Worm (Caenorhabditis elegans) whole organism, young adult: ENCODE data around the gene C42D8.9.

Experiments
- B0019.2 ChIP-seq: fragments of 200-800 bp; sonication (Bioruptor generic); conservative IDR thresholded peaks from 2 replicates; pipeline ENCODE4 v1.3.6; 2022; ENCODE audit warnings: missing genetic modification reagents, missing genetic modification characterization, missing compliant biosample characterization
- B0035.1 ChIP-seq: sonication (generic microtip); optimal IDR thresholded peaks from 2 replicates; lab custom pipeline; 2016; ENCODE audit warnings: missing genetic modification characterization, mild to moderate bottlenecking, missing compliant biosample characterization, missing genotype, missing genetic modification reagents
- F22D6.2 ChIP-seq: sonication (generic microtip); optimal IDR thresholded peaks from 2 replicates; lab custom pipeline; 2016; ENCODE audit warnings: mild to moderate bottlenecking, missing genetic modification characterization, missing compliant biosample characterization
- F49E8.2 ChIP-seq: sonication (generic microtip); optimal IDR thresholded peaks from 3 replicates; lab custom pipeline; 2017; ENCODE audit warnings: missing genetic modification characterization, mild to moderate bottlenecking, missing compliant biosample characterization, antibody characterized with exemption, moderate library complexity; ENCODE audit not compliant: insufficient read depth
- F52B5.7 ChIP-seq: sonication (generic microtip); optimal IDR thresholded peaks from 2 replicates; lab custom pipeline; 2016; ENCODE audit warnings: mild to moderate bottlenecking, missing genetic modification characterization, missing compliant biosample characterization
- Y53G8AR.9 ChIP-seq: fragments of 200-800 bp; sonication (Bioruptor generic); conservative IDR thresholded peaks from 2 replicates; pipeline ENCODE4 v1.3.6; 2022; ENCODE audit warnings: missing genetic modification reagents, missing genetic modification characterization, missing compliant biosample characterization
- Y95B8A.8 ChIP-seq: fragments of 200-800 bp; sonication (Bioruptor generic); IDR thresholded peaks from 2 replicates; pipeline ENCODE4 v1.3.6; 2022; ENCODE audit warnings: missing genetic modification reagents, missing genetic modification characterization, missing compliant biosample characterization
- ZK185.1 ChIP-seq: sonication (generic microtip); optimal IDR thresholded peaks from 2 replicates; lab custom pipeline; 2016; ENCODE audit warnings: mild to moderate bottlenecking, missing genetic modification characterization, missing compliant biosample characterization; ENCODE audit not compliant: poor library complexity, severe bottlenecking
- ama-1 ChIP-seq, 3 experiments: fragments of 150-350 bp in 1 of 3; sonication (generic microtip) in 2 of 3; optimal IDR thresholded peaks; 2 replicates each; lab custom pipeline; 2014 to 2018; ENCODE audit warnings: missing biosample characterization in 2 of 3, missing genetic modification characterization in 2 of 3, missing genetic modification reagents in 2 of 3
- attf-6 ChIP-seq: fragments of 200-800 bp; sonication (Bioruptor generic); IDR thresholded peaks from 2 replicates; pipeline ENCODE4 v1.3.6; 2022; ENCODE audit warnings: missing genetic modification reagents, missing genetic modification characterization, missing compliant biosample characterization
- bed-1 ChIP-seq: fragments of 200-800 bp; sonication (Bioruptor generic); IDR thresholded peaks from 2 replicates; pipeline ENCODE4 v1.3.6; 2022; ENCODE audit warnings: missing genetic modification reagents, missing genetic modification characterization, missing compliant biosample characterization
- cebp-1 ChIP-seq, 2 experiments: fragments of 200-800 bp in 1 of 2; sonication (Bioruptor generic) in 1 of 2; sonication (generic microtip) in 1 of 2; IDR thresholded peaks in 1 of 2; optimal IDR thresholded peaks in 1 of 2; 2 replicates each; pipeline versions ENCODE4 v1.3.6 to Lab custom; 2017 to 2022; ENCODE audit warnings: missing compliant biosample characterization in 2 of 2, missing genetic modification characterization in 2 of 2, mild to moderate bottlenecking in 1 of 2, missing genetic modification reagents in 1 of 2, moderate library complexity in 1 of 2
- ceh-79 ChIP-seq: sonication (generic microtip); optimal IDR thresholded peaks from 2 replicates; lab custom pipeline; 2017; ENCODE audit warnings: mild to moderate bottlenecking, missing genetic modification characterization, missing compliant biosample characterization
- dox-1 ChIP-seq: fragments of 200-800 bp; sonication (Bioruptor generic); IDR thresholded peaks from 2 replicates; pipeline ENCODE4 v1.3.6; 2022; ENCODE audit warnings: missing genetic modification reagents, missing genetic modification characterization, missing compliant biosample characterization
- dpff-1 ChIP-seq: sonication (generic microtip); optimal IDR thresholded peaks from 2 replicates; lab custom pipeline; 2017; ENCODE audit warnings: mild to moderate bottlenecking, missing genetic modification characterization, missing compliant biosample characterization
- dpl-1 ChIP-seq: fragments of 150-350 bp; optimal IDR thresholded peaks from 2 replicates; lab custom pipeline; 2014; ENCODE audit warnings: missing biosample characterization, missing genetic modification reagents, missing genetic modification characterization
- egl-18 ChIP-seq: fragments of 200-800 bp; sonication (Bioruptor generic); IDR thresholded peaks from 2 replicates; pipeline ENCODE4 v1.3.6; 2022; ENCODE audit warnings: missing genetic modification reagents, missing genetic modification characterization, missing compliant biosample characterization
- ekl-4 ChIP-seq: fragments of 200-800 bp; sonication (Bioruptor generic); IDR thresholded peaks from 2 replicates; pipeline ENCODE4 v1.3.6; 2022; ENCODE audit warnings: missing genetic modification reagents, missing genetic modification characterization, missing compliant biosample characterization
- hmg-1.2 ChIP-seq: fragments of 200-800 bp; sonication (Bioruptor generic); IDR thresholded peaks from 2 replicates; pipeline ENCODE4 v1.3.6; 2022; ENCODE audit warnings: missing genetic modification reagents, missing genetic modification characterization, missing compliant biosample characterization
- let-607 ChIP-seq, 2 experiments: fragments of 200-800 bp in 1 of 2; sonication (Bioruptor generic) in 1 of 2; sonication (generic microtip) in 1 of 2; optimal IDR thresholded peaks; 2 replicates each; lab custom pipeline; 2016 to 2018; ENCODE audit warnings: mild to moderate bottlenecking in 2 of 2, missing compliant biosample characterization in 2 of 2, missing genetic modification characterization in 2 of 2, moderate library complexity in 2 of 2, missing genotype in 1 of 2
- lin-40 ChIP-seq: sonication (generic microtip); optimal IDR thresholded peaks from 2 replicates; lab custom pipeline; 2016; ENCODE audit warnings: missing genetic modification characterization, mild to moderate bottlenecking, missing compliant biosample characterization, missing genotype, missing genetic modification reagents
- lsl-1 ChIP-seq: fragments of 200-800 bp; sonication (Bioruptor generic); optimal IDR thresholded peaks from 2 replicates; lab custom pipeline; 2018; ENCODE audit warnings: mild to moderate bottlenecking, missing genetic modification characterization, moderate library complexity, missing compliant biosample characterization
- mcd-1 ChIP-seq: fragments of 200-800 bp; sonication (Bioruptor generic); IDR thresholded peaks from 2 replicates; pipeline ENCODE4 v1.3.6; 2022; ENCODE audit warnings: missing genetic modification reagents, missing genetic modification characterization, missing compliant biosample characterization
- nhr-80 ChIP-seq: sonication (generic microtip); optimal IDR thresholded peaks from 2 replicates; lab custom pipeline; 2016; ENCODE audit warnings: missing genetic modification characterization, missing compliant biosample characterization
- pbrm-1 ChIP-seq: fragments of 200-800 bp; sonication (Bioruptor generic); IDR thresholded peaks from 2 replicates; pipeline ENCODE4 v1.3.6; 2022; ENCODE audit warnings: missing genetic modification reagents, missing genetic modification characterization, missing compliant biosample characterization
- rec-8 ChIP-seq, 2 experiments: sonication (generic microtip); optimal IDR thresholded peaks; 2 replicates each; lab custom pipeline; 2016; ENCODE audit warnings: mild to moderate bottlenecking in 2 of 2, missing genetic modification characterization in 2 of 2, missing genetic modification reagents in 2 of 2, missing genotype in 2 of 2, missing biosample characterization in 1 of 2, missing compliant biosample characterization in 1 of 2, moderate library complexity in 1 of 2
- somi-1 ChIP-seq: fragments of 200-800 bp; sonication (Bioruptor generic); optimal IDR thresholded peaks from 2 replicates; lab custom pipeline; 2018; ENCODE audit warnings: mild to moderate bottlenecking, missing genetic modification characterization, missing compliant biosample characterization
- tbp1 ChIP-seq: fragments of 200-800 bp; sonication (Bioruptor generic); optimal IDR thresholded peaks from 2 replicates; lab custom pipeline; 2018; ENCODE audit warnings: mild to moderate bottlenecking, missing genetic modification characterization, missing compliant biosample characterization
- unc-62 ChIP-seq: fragments of 150-350 bp; optimal IDR thresholded peaks from 2 replicates; lab custom pipeline; 2014; ENCODE audit warnings: missing biosample characterization, missing genetic modification reagents, missing genetic modification characterization
- zfh-2 ChIP-seq: fragments of 200-800 bp; sonication (Bioruptor generic); conservative IDR thresholded peaks from 2 replicates; pipeline ENCODE4 v1.3.6; 2022; ENCODE audit warnings: missing genetic modification reagents, missing genetic modification characterization, missing compliant biosample characterization
- ztf-26 ChIP-seq: sonication (generic microtip); optimal IDR thresholded peaks from 2 replicates; lab custom pipeline; 2017; ENCODE audit warnings: missing genetic modification characterization, missing compliant biosample characterization

The C42D8.9 gene

DNA sequence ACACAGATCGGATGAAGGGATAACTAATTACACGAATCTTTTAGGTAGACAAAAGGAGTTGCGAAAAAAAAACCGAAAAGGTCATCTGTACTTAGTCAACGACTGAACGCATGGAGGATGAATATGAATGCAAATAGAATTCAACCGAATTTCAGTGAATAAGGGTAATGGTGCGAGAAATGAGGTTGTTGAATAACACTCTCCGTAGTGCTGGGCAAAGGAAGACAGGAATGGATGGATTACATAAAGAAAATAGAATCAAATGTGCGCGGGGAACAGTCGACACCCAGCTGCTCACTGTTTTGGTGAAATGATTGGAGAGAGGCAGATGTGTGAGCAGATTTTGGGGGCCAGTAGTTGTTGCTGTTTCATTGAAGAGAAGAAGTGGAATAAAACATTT lies 17.4 kb upstream of the C42D8.9 start:
- TF ChIP-seq ZK185.1 (tag; lab: Kevin White, UChicago) (no peak), pbrm-1 (GFP tag; lab: Robert Waterston, UW) (no peak), Y53G8AR.9 (GFP tag; lab: Robert Waterston, UW) (no peak), dpl-1 (no peak), F49E8.2 (tag; lab: Kevin White, UChicago) (no peak), ama-1 (optimal IDR thresholded peaks at IDR 0.05; lab: Kevin White, UChicago) (no peak), ama-1 (GFP tag; optimal IDR thresholded peaks at IDR 0.05; lab: Kevin White, UChicago) (no peak), F22D6.2 (tag; lab: Kevin White, UChicago) (no peak), bed-1 (GFP tag; lab: Robert Waterston, UW) (no peak), B0019.2 (GFP tag; lab: Robert Waterston, UW) (no peak), B0035.1 (tag; lab: Kevin White, UChicago) (no peak), zfh-2 (GFP tag; lab: Robert Waterston, UW) (no peak), somi-1 (GFP tag; lab: Kevin White, UChicago) (no peak)

DNA sequence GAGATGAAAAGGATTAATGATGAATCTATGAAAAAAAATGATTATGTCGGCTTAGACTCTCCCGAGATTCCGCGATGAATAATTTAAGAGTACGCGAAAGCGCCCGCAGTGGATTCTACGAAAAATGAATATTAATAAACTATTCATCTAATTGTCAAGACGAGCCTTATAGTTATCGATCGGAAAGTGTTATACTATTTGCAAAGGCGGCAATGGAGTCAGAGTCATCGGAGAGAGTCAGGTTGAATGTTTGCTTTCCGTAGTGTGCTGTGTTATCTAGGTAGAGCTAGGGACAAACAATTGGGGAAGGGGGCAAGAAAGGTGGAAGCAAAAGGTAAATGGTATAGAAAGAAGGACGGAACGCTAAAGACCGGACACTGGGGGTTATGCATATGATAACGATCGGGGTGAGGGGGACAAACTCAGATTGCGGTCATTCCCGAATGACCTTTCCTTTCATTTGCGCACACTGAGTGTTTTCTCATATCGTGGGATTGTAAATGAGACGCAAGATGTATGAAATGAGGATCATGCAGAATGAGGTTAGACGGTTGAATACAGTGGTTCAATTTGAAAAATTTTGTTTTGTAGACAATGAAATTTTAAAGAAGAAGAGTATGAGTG lies 16.1 kb upstream of the C42D8.9 start:
- TF ChIP-seq tbp1 (GFP tag; lab: Kevin White, UChicago) = no peak
- TF ChIP-seq ekl-4 (GFP tag; lab: Robert Waterston, UW) = 0 out of 2 replicates have a peak, but pooled peaks have one; percentile 46
- no peak for TF ChIP-seq ceh-79 (tag; lab: Kevin White, UChicago)
- 0 out of 2 replicates have a peak, but pooled peaks have one; percentile 9 for TF ChIP-seq attf-6 (GFP tag; lab: Robert Waterston, UW)
- no peak for TF ChIP-seq Y95B8A.8 (GFP tag; lab: Robert Waterston, UW)

- TF ChIP-seq ztf-26 (tag; lab: Kevin White, UChicago) (peak; percentile 52), lsl-1 (no peak), dox-1 (GFP tag; lab: Robert Waterston, UW) (peak; percentile 29; the same call in 1 of the 2 replicates), lin-40 (tag; lab: Kevin White, UChicago) (peak; percentile 43), dpff-1 (no peak), mcd-1 (GFP tag; lab: Robert Waterston, UW) (no peak), let-607 (tag; optimal IDR thresholded peaks at IDR 0.05; lab: Kevin White, UChicago) (no peak), tbp1 (GFP tag; lab: Kevin White, UChicago) (peak; percentile 17), nhr-80 (tag; lab: Kevin White, UChicago) (peak; percentile 83)
These were observed 15.5 kb upstream of the C42D8.9 start for ce11 chrX:5122369-5122768.

DNA sequence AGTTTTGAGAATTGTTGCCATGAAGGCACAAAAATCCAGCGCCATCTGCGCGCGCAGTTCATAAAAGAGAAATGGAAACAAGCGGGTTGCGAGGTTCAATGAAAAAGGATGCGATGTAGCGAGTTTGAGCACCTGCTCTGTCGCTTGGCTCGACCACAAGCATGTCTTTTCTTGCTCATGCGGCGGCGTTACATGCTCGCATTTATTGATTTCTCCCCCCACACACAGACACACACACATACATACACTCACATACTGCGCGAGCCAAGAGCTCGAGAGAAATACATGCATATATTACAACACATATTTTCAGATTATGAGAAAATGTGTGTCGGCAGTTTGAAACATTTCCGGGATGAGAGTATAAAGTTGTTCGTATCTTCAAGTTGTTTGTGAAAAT lies 14.9 kb upstream of the C42D8.9 start:
- TF ChIP-seq cebp-1 (GFP tag; IDR thresholded peaks at IDR 0.05; lab: Robert Waterston, UW) = no peak
- peak; percentile 6 for TF ChIP-seq cebp-1 (tag; optimal IDR thresholded peaks at IDR 0.05; lab: Kevin White, UChicago)
- no peak for TF ChIP-seq rec-8 (tag; optimal IDR thresholded peaks at IDR 0.05; lab: Kevin White, UChicago)
- TF ChIP-seq unc-62 (GFP tag; lab: Kevin White, UChicago) = no peak
- no peak for TF ChIP-seq ZK185.1 (tag; lab: Kevin White, UChicago)
- TF ChIP-seq egl-18 (GFP tag; lab: Robert Waterston, UW) = no peak
- TF ChIP-seq F52B5.7 = no peak
- TF ChIP-seq hmg-1.2 (GFP tag; lab: Robert Waterston, UW) = 0 out of 2 replicates have a peak, but pooled peaks have one; percentile 3
